Worm (Caenorhabditis elegans): Measurements from ENCODE around the gene vps-16.

The vps-16 gene

DNA sequence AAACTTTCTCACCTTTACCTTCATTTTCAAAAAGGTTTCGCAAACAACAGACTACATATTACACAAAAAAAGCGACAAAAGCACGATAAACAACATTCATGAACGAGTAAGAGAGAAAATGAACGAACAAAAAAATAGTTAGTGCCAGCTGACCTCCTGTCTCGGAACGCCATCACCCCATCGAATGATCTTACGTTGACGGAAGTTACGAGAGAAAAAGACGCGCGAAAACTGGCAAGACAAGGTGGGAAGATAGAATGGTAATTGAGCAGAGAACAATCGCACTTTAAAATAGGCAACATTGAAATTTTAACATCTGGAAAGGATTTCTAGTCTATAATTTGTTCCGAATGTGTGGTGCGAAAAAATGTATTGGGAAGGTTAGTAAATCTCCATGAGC is 12.8 kb upstream of the vps-16 start:
- TF ChIP-seq php-3 (GFP tag; IDR thresholded peaks at IDR 0.05) (no peak), nhr-237 (tag; optimal IDR thresholded peaks at IDR 0.05) (no peak), lim-7 (GFP tag; IDR thresholded peaks at IDR 0.05) (no peak), mxl-2 (GFP tag; conservative IDR thresholded peaks at IDR 0.05) (no peak), ztf-11 (tag; optimal IDR thresholded peaks at IDR 0.05) (no peak), ZK546.5 (tag; optimal IDR thresholded peaks at IDR 0.05) (no peak), nhr-77 (tag; optimal IDR thresholded peaks at IDR 0.05) (no peak), zfp-3 (GFP tag; conservative IDR thresholded peaks at IDR 0.05) (no peak), hlh-30 (tag; optimal IDR thresholded peaks at IDR 0.05; ENCODE audit: insufficient read depth) (peak; percentile 55), hif-1 (tag; optimal IDR thresholded peaks at IDR 0.05) (no peak), madf-9 (GFP tag; conservative IDR thresholded peaks at IDR 0.05) (no peak), dmd-8 (GFP tag; IDR thresholded peaks at IDR 0.05) (0 out of 2 replicates have a peak, but pooled peaks have one; percentile 57), zfp-2 (tag; optimal IDR thresholded peaks at IDR 0.05) (no peak), dmd-6 (GFP tag; IDR thresholded peaks at IDR 0.05) (peak; percentile 59), fkh-10 (GFP tag; optimal IDR thresholded peaks at IDR 0.05) (no peak), nhr-28 (tag; optimal IDR thresholded peaks at IDR 0.05) (peak; percentile 77), aly-2 (tag; optimal IDR thresholded peaks at IDR 0.05) (no peak), pha-4 (GFP tag; IDR thresholded peaks at IDR 0.05) (peak; percentile 64; the same call in 1 of the 2 replicates), pha-4 (tag; optimal IDR thresholded peaks at IDR 0.05) (no peak), T26A8.4 (GFP tag; IDR thresholded peaks at IDR 0.05) (no peak), vab-7 (GFP tag; IDR thresholded peaks at IDR 0.05) (no peak), zag-1 (tag; optimal IDR thresholded peaks at IDR 0.05) (no peak), nhr-11 (tag; optimal IDR thresholded peaks at IDR 0.05) (peak; percentile 57), mdl-1 (tag; optimal IDR thresholded peaks at IDR 0.05) (peak in 1 of 2 experiments; percentile 51), Y105C5A.15 (GFP tag; IDR thresholded peaks at IDR 0.05) (no peak), daf-16 (GFP tag; optimal IDR thresholded peaks at IDR 0.05) (peak in 1 of 2 experiments; percentile 61), daf-16 (tag; optimal IDR thresholded peaks at IDR 0.05) (peak; percentile 36), zip-11 (GFP tag; IDR thresholded peaks at IDR 0.05) (no peak), lsy-2 (tag; optimal IDR thresholded peaks at IDR 0.05) (no peak), snpc-4 (tag; optimal IDR thresholded peaks at IDR 0.05) (no peak), daf-19 (GFP tag; conservative IDR thresholded peaks at IDR 0.05) (no peak), arid-1 (GFP tag; conservative IDR thresholded peaks at IDR 0.05) (no peak), unc-39 (tag; optimal IDR thresholded peaks at IDR 0.05) (no peak), ceh-32 (tag; optimal IDR thresholded peaks at IDR 0.05; ENCODE audit: poor library complexity) (no peak), ctbp-1 (GFP tag; IDR thresholded peaks at IDR 0.05) (no peak), R02D3.7 (tag; optimal IDR thresholded peaks at IDR 0.05) (no peak), rbr-2 (tag; optimal IDR thresholded peaks at IDR 0.05) (no peak), mdt-29 (GFP tag; IDR thresholded peaks at IDR 0.05) (0 out of 2 replicates have a peak, but pooled peaks have one; percentile 11), mxl-3 (GFP tag; optimal IDR thresholded peaks at IDR 0.05) (no peak), snpc-1.2 (GFP tag; IDR thresholded peaks at IDR 0.05) (no peak), nhr-25 (tag; optimal IDR thresholded peaks at IDR 0.05; ENCODE audit: borderline replicate concordance, insufficient read depth) (no peak), aha-1 (tag) (no peak), ceh-20 (GFP tag; IDR thresholded peaks at IDR 0.05) (0 out of 2 replicates have a peak, but pooled peaks have one; percentile 22), dve-1 (tag; optimal IDR thresholded peaks at IDR 0.05; ENCODE audit: insufficient read depth) (no peak), lir-3 (tag; optimal IDR thresholded peaks at IDR 0.05) (no peak), ces-1 (GFP tag; optimal IDR thresholded peaks at IDR 0.05) (no peak), ceh-28 (tag; optimal IDR thresholded peaks at IDR 0.05) (no peak), ZK337.2 (GFP tag; IDR thresholded peaks at IDR 0.05) (no peak), F44E2.7 (GFP tag; IDR thresholded peaks at IDR 0.05) (no peak), duxl-1 (tag; optimal IDR thresholded peaks at IDR 0.05; ENCODE audit: poor library complexity) (no peak), hmg-1.1 (GFP tag; IDR thresholded peaks at IDR 0.05) (peak; percentile 7; the same call in 1 of the 2 replicates)
